Fruit fly (Drosophila melanogaster) whole organism, embryonic: ENCODE data around the gene CG7789.

Source experiments
- Ada2b ChIP-seq: fragments of 200-800 bp; sonication (Bioruptor generic); IDR thresholded peaks from 2 replicates; pipeline ENCODE4 v1.3.6; 2022; ENCODE audit warnings: missing biosample characterization, missing genetic modification characterization
- Adf1 ChIP-seq: fragments of 200-800 bp; sonication (Bioruptor generic); IDR thresholded peaks from 2 replicates; pipeline ENCODE4 v1.3.6; 2022; ENCODE audit warnings: missing biosample characterization, missing genetic modification characterization
- Awh ChIP-seq: fragments of 200-800 bp; sonication (Bioruptor generic); IDR thresholded peaks from 2 replicates; pipeline ENCODE4, ENCODE4 v1.3.6; 2022; ENCODE audit warnings: missing biosample characterization, missing genetic modification characterization
- CG10321 ChIP-seq: fragments of 200-800 bp; sonication (Bioruptor generic); IDR thresholded peaks from 2 replicates; pipeline ENCODE4 v1.3.6; 2022; ENCODE audit warnings: missing biosample characterization, missing genetic modification characterization
- CG11504 ChIP-seq: fragments of 200-800 bp; sonication (Bioruptor generic); optimal IDR thresholded peaks from 3 replicates; lab custom pipeline; 2019; ENCODE audit warnings: missing biosample characterization, mild to moderate bottlenecking, missing genetic modification characterization, moderate library complexity
- CG14014 ChIP-seq: fragments of 200-800 bp; sonication (Bioruptor generic); IDR thresholded peaks from 2 replicates; pipeline ENCODE4 v1.3.6; 2022; ENCODE audit warnings: missing biosample characterization, missing genetic modification characterization
- CG14965 ChIP-seq: fragments of 200-800 bp; sonication (Bioruptor generic); optimal IDR thresholded peaks from 2 replicates; lab custom pipeline; 2016; ENCODE audit warnings: missing biosample characterization, missing genetic modification characterization, borderline replicate concordance
- CG1529 ChIP-seq: fragments of 200-800 bp; sonication (Bioruptor generic); optimal IDR thresholded peaks from 3 replicates; lab custom pipeline; 2018; ENCODE audit warnings: missing biosample characterization, missing genetic modification characterization
- CG15514 ChIP-seq: fragments of 200-800 bp; sonication (Bioruptor generic); optimal IDR thresholded peaks from 3 replicates; lab custom pipeline; 2017; ENCODE audit warnings: missing biosample characterization, missing genetic modification characterization, mild to moderate bottlenecking, moderate library complexity, missing genetic modification reagents
- CG15696 ChIP-seq: fragments of 200-800 bp; sonication (Bioruptor generic); optimal IDR thresholded peaks from 2 replicates; lab custom pipeline; 2019; ENCODE audit warnings: missing biosample characterization, mild to moderate bottlenecking, missing genetic modification characterization, moderate library complexity
- CG16813 ChIP-seq: fragments of 200-800 bp; sonication (Bioruptor generic); IDR thresholded peaks from 3 replicates; pipeline ENCODE4 v1.3.6; 2022; ENCODE audit warnings: missing biosample characterization, missing genetic modification characterization; ENCODE audit not compliant: partially characterized antibody
- CG17802 ChIP-seq: fragments of 200-800 bp; sonication (Bioruptor generic); optimal IDR thresholded peaks from 2 replicates; lab custom pipeline; 2018; ENCODE audit warnings: missing biosample characterization, mild to moderate bottlenecking, missing genetic modification characterization, moderate library complexity
- CG17912 ChIP-seq: fragments of 200-800 bp; sonication (Bioruptor generic); optimal IDR thresholded peaks from 2 replicates; lab custom pipeline; 2018; ENCODE audit warnings: missing biosample characterization, mild to moderate bottlenecking, missing genetic modification characterization
- CG3163 ChIP-seq: fragments of 200-800 bp; sonication (Bioruptor generic); optimal IDR thresholded peaks from 3 replicates; lab custom pipeline; 2016; ENCODE audit warnings: missing biosample characterization, missing genetic modification characterization
- CG33213 ChIP-seq: fragments of 200-800 bp; sonication (Bioruptor generic); optimal IDR thresholded peaks from 3 replicates; lab custom pipeline; 2016; ENCODE audit warnings: missing biosample characterization, missing genetic modification characterization
- CG4854 ChIP-seq: fragments of 200-800 bp; sonication (Bioruptor generic); optimal IDR thresholded peaks from 2 replicates; lab custom pipeline; 2016; ENCODE audit warnings: missing biosample characterization, missing genetic modification characterization, inconsistent platforms
- CG6791 ChIP-seq: fragments of 200-800 bp; sonication (Bioruptor generic); IDR thresholded peaks from 3 replicates; pipeline ENCODE4 v1.3.6; 2022; ENCODE audit warnings: missing biosample characterization, missing genetic modification characterization; ENCODE audit not compliant: partially characterized antibody
- CG6854 ChIP-seq: fragments of 200-800 bp; sonication (Bioruptor generic); optimal IDR thresholded peaks from 3 replicates; lab custom pipeline; 2017; ENCODE audit warnings: missing biosample characterization, mild to moderate bottlenecking, missing genetic modification characterization
- CG7357 ChIP-seq: fragments of 200-800 bp; sonication (Bioruptor generic); IDR thresholded peaks from 3 replicates; pipeline ENCODE4 v1.3.6; 2022; ENCODE audit warnings: missing biosample characterization, missing genetic modification characterization
- CG8089 ChIP-seq: fragments of 200-800 bp; sonication (Bioruptor generic); optimal IDR thresholded peaks from 3 replicates; lab custom pipeline; 2016; ENCODE audit warnings: missing biosample characterization, missing genetic modification characterization
- CG8388 ChIP-seq: fragments of 200-800 bp; sonication (Bioruptor generic); optimal IDR thresholded peaks from 2 replicates; lab custom pipeline; 2019; ENCODE audit warnings: missing biosample characterization, mild to moderate bottlenecking, missing genetic modification characterization, moderate library complexity
- CG9215 ChIP-seq: fragments of 200-800 bp; sonication (Bioruptor generic); IDR thresholded peaks from 2 replicates; pipeline ENCODE4 v1.3.6; 2022; ENCODE audit warnings: missing biosample characterization, missing genetic modification characterization
- Dad ChIP-seq: fragments of 200-800 bp; sonication (Bioruptor generic); optimal IDR thresholded peaks from 3 replicates; lab custom pipeline; 2016; ENCODE audit warnings: missing biosample characterization, missing genetic modification characterization
- E2f1 ChIP-seq: fragments of 200-800 bp; sonication (Bioruptor generic); IDR thresholded peaks from 2 replicates; pipeline ENCODE4 v1.3.6; 2022; ENCODE audit warnings: missing biosample characterization, missing genetic modification characterization
- Ets65A ChIP-seq: fragments of 200-800 bp; sonication (Bioruptor generic); peaks from one replicate; lab custom pipeline; 2016; ENCODE audit warnings: missing biosample characterization, missing genetic modification characterization
- Gsc ChIP-seq: fragments of 200-800 bp; sonication (Bioruptor generic); IDR thresholded peaks from 2 replicates; pipeline ENCODE4 v1.3.6; 2022; ENCODE audit warnings: missing biosample characterization, missing genetic modification characterization
- H2.0 ChIP-seq: fragments of 200-800 bp; sonication (Bioruptor generic); IDR thresholded peaks from 2 replicates; pipeline ENCODE4 v1.3.6; 2022; ENCODE audit warnings: missing biosample characterization, missing genetic modification characterization
- Hey ChIP-seq: fragments of 200-800 bp; sonication (Bioruptor generic); optimal IDR thresholded peaks from 3 replicates; lab custom pipeline; 2018; ENCODE audit warnings: missing biosample characterization, mild to moderate bottlenecking, missing genetic modification characterization
- Hmr ChIP-seq: fragments of 200-800 bp; sonication (Bioruptor generic); optimal IDR thresholded peaks from 3 replicates; lab custom pipeline; 2017; ENCODE audit warnings: mild to moderate bottlenecking, missing biosample characterization, missing genetic modification reagents, missing genetic modification characterization
- Jarid2 ChIP-seq: fragments of 200-800 bp; sonication (Bioruptor generic); optimal IDR thresholded peaks from 3 replicates; lab custom pipeline; 2017; ENCODE audit warnings: mild to moderate bottlenecking, missing biosample characterization, missing genetic modification reagents, missing genetic modification characterization
- MTF-1 ChIP-seq: fragments of 200-800 bp; sonication (Bioruptor generic); optimal IDR thresholded peaks from 2 replicates; lab custom pipeline; 2018; ENCODE audit warnings: missing biosample characterization, mild to moderate bottlenecking, missing genetic modification characterization, borderline replicate concordance
- Mrtf ChIP-seq: fragments of 200-800 bp; sonication (Bioruptor generic); IDR thresholded peaks from 3 replicates; pipeline ENCODE4 v1.3.6; 2022; ENCODE audit warnings: missing biosample characterization, missing genetic modification characterization
- Pdp1 ChIP-seq, 2 experiments: fragments of 200-800 bp; sonication (Bioruptor generic); optimal IDR thresholded peaks; 3 replicates each; lab custom pipeline; 2016; ENCODE audit warnings: missing biosample characterization in 2 of 2, missing genetic modification characterization in 2 of 2, mild to moderate bottlenecking in 1 of 2, moderate library complexity in 1 of 2
- Poxn ChIP-seq: fragments of 200-800 bp; sonication (Bioruptor generic); IDR thresholded peaks from 2 replicates; pipeline ENCODE4 v1.3.6; 2022; ENCODE audit warnings: missing biosample characterization, missing genetic modification characterization
- Scr ChIP-seq: fragments of 200-800 bp; sonication (Bioruptor generic); IDR thresholded peaks from 2 replicates; pipeline ENCODE4 v1.3.6; 2022; ENCODE audit warnings: missing biosample characterization, missing genetic modification characterization; ENCODE audit not compliant: partially characterized antibody
- amos ChIP-seq: fragments of 200-800 bp; sonication (Bioruptor generic); IDR thresholded peaks from 2 replicates; pipeline ENCODE4 v1.3.6; 2022; ENCODE audit warnings: missing biosample characterization, missing genetic modification characterization; ENCODE audit not compliant: partially characterized antibody
- dysf ChIP-seq: fragments of 200-800 bp; sonication (Bioruptor generic); IDR thresholded peaks from 3 replicates; pipeline ENCODE4 v1.3.6; 2022; ENCODE audit warnings: missing biosample characterization, missing genetic modification characterization
- hkb ChIP-seq, 2 experiments: fragments of 200-800 bp in 1 of 2; fragments of >200 bp in 1 of 2; sonication (Bioruptor generic) in 1 of 2; IDR thresholded peaks in 1 of 2; optimal IDR thresholded peaks in 1 of 2; 2 replicates each; pipeline versions ENCODE4 v1.3.6 to Lab custom; 2017 to 2022; ENCODE audit warnings: missing biosample characterization in 1 of 2, missing genetic modification characterization in 1 of 2
- inv ChIP-seq: fragments of 200-800 bp; sonication (Bioruptor generic); IDR thresholded peaks from 2 replicates; pipeline ENCODE4 v1.3.6; 2022; ENCODE audit warnings: missing biosample characterization, missing genetic modification characterization; ENCODE audit not compliant: partially characterized antibody
- jigr1 ChIP-seq: fragments of 200-800 bp; sonication (Bioruptor generic); IDR thresholded peaks from 3 replicates; pipeline ENCODE4 v1.3.6; 2022; ENCODE audit warnings: missing biosample characterization, missing genetic modification characterization
- lilli ChIP-seq: fragments of 200-800 bp; sonication (Bioruptor generic); optimal IDR thresholded peaks from 3 replicates; lab custom pipeline; 2016; ENCODE audit warnings: missing biosample characterization, missing genetic modification characterization
- lov ChIP-seq, 2 experiments: fragments of 200-800 bp in 1 of 2; fragments of >200 bp in 1 of 2; sonication (Bioruptor generic) in 1 of 2; IDR thresholded peaks in 1 of 2; optimal IDR thresholded peaks in 1 of 2; 2 replicates in 1 of 2; 3 replicates in 1 of 2; pipeline versions ENCODE4 v1.3.6 to Lab custom; 2017 to 2022; ENCODE audit warnings: missing biosample characterization in 1 of 2, missing genetic modification characterization in 1 of 2
- nerfin-2 ChIP-seq: fragments of 200-800 bp; sonication (Bioruptor generic); IDR thresholded peaks from 2 replicates; pipeline ENCODE4 v1.3.6; 2022; ENCODE audit warnings: missing biosample characterization, missing genetic modification characterization; ENCODE audit not compliant: partially characterized antibody
- peb ChIP-seq: fragments of 200-800 bp; sonication (Bioruptor generic); IDR thresholded peaks from 2 replicates; pipeline ENCODE4 v1.3.6; 2022; ENCODE audit warnings: missing biosample characterization, missing genetic modification characterization
- ranshi ChIP-seq: fragments of 200-800 bp; sonication (Bioruptor generic); IDR thresholded peaks from 2 replicates; pipeline ENCODE4 v1.3.6; 2022; ENCODE audit warnings: missing biosample characterization, missing genetic modification characterization
- row ChIP-seq: fragments of 200-800 bp; sonication (Bioruptor generic); IDR thresholded peaks from 3 replicates; pipeline ENCODE4 v1.3.6; 2022; ENCODE audit warnings: missing biosample characterization, missing genetic modification characterization
- salm ChIP-seq: fragments of 200-800 bp; sonication (Bioruptor generic); optimal IDR thresholded peaks from 2 replicates; lab custom pipeline; 2018; ENCODE audit warnings: missing biosample characterization, mild to moderate bottlenecking, missing genetic modification characterization
- sens ChIP-seq: fragments of 200-800 bp; sonication (Bioruptor generic); peaks from one replicate; lab custom pipeline; 2016; ENCODE audit warnings: missing biosample characterization, missing genetic modification characterization
- slou ChIP-seq: fragments of 200-800 bp; sonication (Bioruptor generic); optimal IDR thresholded peaks from 3 replicates; lab custom pipeline; 2016; ENCODE audit warnings: missing biosample characterization, missing genetic modification characterization
- sr ChIP-seq: fragments of 200-800 bp; sonication (Bioruptor generic); IDR thresholded peaks from 3 replicates; pipeline ENCODE4 v1.3.6; 2022; ENCODE audit warnings: missing biosample characterization, missing genetic modification characterization
- tin ChIP-seq: fragments of 200-800 bp; sonication (Bioruptor generic); optimal IDR thresholded peaks from 3 replicates; lab custom pipeline; 2016; ENCODE audit warnings: missing biosample characterization, missing genetic modification characterization

CG7789 gene

dm6 chr3R:29830925-29831324, 27.9 kb downstream of the CG7789 start (continued):
- TF ChIP-seq ranshi (GFP tag; lab: Robert Waterston, UW) (no peak), CG14014 (GFP tag; lab: Robert Waterston, UW) (no peak), sens (peak; percentile 84), peb (GFP tag; lab: Robert Waterston, UW) (no peak), CG3163 (GFP tag; lab: Kevin White, UChicago) (no peak), CG15514 (GFP tag; lab: Kevin White, UChicago) (no peak), CG9215 (GFP tag; lab: Robert Waterston, UW) (no peak), CG10321 (GFP tag; lab: Robert Waterston, UW) (no peak), CG1529 (no peak), CG4854 (GFP tag; lab: Kevin White, UChicago) (no peak), dysf (GFP tag; lab: Robert Waterston, UW) (no peak), Ets65A (GFP tag; lab: Kevin White, UChicago) (no peak), CG6854 (GFP tag; lab: Kevin White, UChicago) (peak; percentile 2), inv (no peak), slou (no peak), CG16813 (GFP tag; lab: Robert Waterston, UW) (no peak), CG7357 (GFP tag; lab: Robert Waterston, UW) (no peak), Poxn (no peak), jigr1 (GFP tag; lab: Robert Waterston, UW) (no peak), CG8388 (GFP tag; lab: Kevin White, UChicago) (no peak), amos (GFP tag; lab: Robert Waterston, UW) (no peak), hkb (optimal IDR thresholded peaks at IDR 0.05; lab: Kevin White, UChicago) (no peak), hkb (GFP tag; IDR thresholded peaks at IDR 0.05; lab: Robert Waterston, UW) (0 out of 2 replicates have a peak, but pooled peaks have one; percentile 16), CG17912 (no peak), Hey (tag; lab: Kevin White, UChicago) (no peak), lilli (GFP tag; lab: Kevin White, UChicago) (no peak), Jarid2 (GFP tag; lab: Kevin White, UChicago) (peak; percentile 15), lov (optimal IDR thresholded peaks at IDR 0.05; lab: Kevin White, UChicago) (no peak), lov (GFP tag; IDR thresholded peaks at IDR 0.05; lab: Robert Waterston, UW) (no peak), CG14965 (GFP tag; lab: Kevin White, UChicago) (no peak), CG6791 (no peak), tin (GFP tag; lab: Kevin White, UChicago) (no peak), Ada2b (GFP tag; lab: Robert Waterston, UW) (no peak), row (GFP tag; lab: Robert Waterston, UW) (no peak), H2.0 (GFP tag; lab: Robert Waterston, UW) (no peak), Awh (GFP tag; lab: Robert Waterston, UW) (no peak), Mrtf (no peak), CG17802 (tag; lab: Kevin White, UChicago) (no peak), Pdp1 (GFP tag; optimal IDR thresholded peaks at IDR 0.05; lab: Kevin White, UChicago) (no peak), MTF-1 (GFP tag; lab: Kevin White, UChicago) (peak; percentile 85), Scr (GFP tag; lab: Robert Waterston, UW) (no peak), CG11504 (no peak), CG8089 (no peak), sr (GFP tag; lab: Robert Waterston, UW) (no peak), Gsc (no peak), salm (tag; lab: Kevin White, UChicago) (no peak), Dad (GFP tag; lab: Kevin White, UChicago) (no peak), nerfin-2 (no peak), Adf1 (GFP tag; lab: Robert Waterston, UW) (no peak), E2f1 (GFP tag; lab: Robert Waterston, UW) (no peak), Hmr (GFP tag; lab: Kevin White, UChicago) (no peak), CG33213 (GFP tag; lab: Kevin White, UChicago) (peak; percentile 24), CG15696 (peak; percentile 95)
